Worm (Caenorhabditis elegans): Measurements from ENCODE around the gene gpa-10.

DNA sequence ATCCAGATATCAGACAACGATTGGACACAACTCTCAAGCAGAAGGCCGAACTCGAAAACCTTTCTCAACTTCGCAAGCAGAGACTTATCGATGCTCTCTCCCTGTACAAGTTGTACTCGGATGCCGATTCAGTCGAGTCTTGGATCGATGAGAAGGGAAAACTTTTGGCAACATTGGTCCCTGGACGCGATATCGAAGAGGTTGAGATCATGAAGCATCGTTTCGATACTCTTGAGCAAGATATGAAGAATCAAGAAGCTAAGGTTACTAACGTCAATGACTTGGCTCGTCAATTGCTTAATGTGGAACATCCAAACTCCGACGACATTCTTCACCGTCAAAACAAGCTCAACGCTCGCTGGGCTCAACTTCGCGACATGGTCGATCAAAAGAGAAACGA lies 30.5 kb upstream of the gpa-10 start:
- TF ChIP-seq him-1 (tag; optimal IDR thresholded peaks at IDR 0.05), result no peak
- no peak for TF ChIP-seq W03F9.2 (tag; optimal IDR thresholded peaks at IDR 0.05)
- no peak for TF ChIP-seq dao-5 (tag; optimal IDR thresholded peaks at IDR 0.05)

All from whole organism, L4/young adult.